Fruit fly (Drosophila melanogaster) whole organism, embryonic: ENCODE measurements around the gene gig.
A peak's percentile ranks its signal among the peaks of the same experiment; 100 is the strongest.

Experiments
- Ada2b ChIP-seq: fragments of 200-800 bp; sonication (Bioruptor generic); IDR thresholded peaks from 2 replicates; pipeline ENCODE4 v1.3.6; 2022; ENCODE audit warnings: missing biosample characterization, missing genetic modification characterization
- Aef1 ChIP-seq: fragments of 200-800 bp; sonication (Bioruptor generic); IDR thresholded peaks from 3 replicates; pipeline ENCODE4 v1.3.6; 2022; ENCODE audit warnings: missing biosample characterization, missing genetic modification characterization
- Asciz ChIP-seq: fragments of 200-800 bp; sonication (Bioruptor generic); optimal IDR thresholded peaks from 2 replicates; lab custom pipeline; 2017; ENCODE audit warnings: missing biosample characterization, mild to moderate bottlenecking, missing genetic modification characterization, missing genetic modification reagents
- CG10654 ChIP-seq: fragments of 200-800 bp; sonication (Bioruptor generic); optimal IDR thresholded peaks from 2 replicates; lab custom pipeline; 2016; ENCODE audit warnings: missing biosample characterization, missing genetic modification characterization
- CG13296 ChIP-seq: fragments of 200-800 bp; sonication (Bioruptor generic); optimal IDR thresholded peaks from 3 replicates; lab custom pipeline; 2018; ENCODE audit warnings: missing biosample characterization, mild to moderate bottlenecking, missing genetic modification characterization
- CG14050 ChIP-seq: fragments of 200-800 bp; sonication (Bioruptor generic); IDR thresholded peaks from 3 replicates; pipeline ENCODE4 v1.3.6; 2022; ENCODE audit warnings: missing biosample characterization, missing genetic modification characterization
- CG15011 ChIP-seq: fragments of 200-800 bp; sonication (Bioruptor generic); optimal IDR thresholded peaks from 3 replicates; lab custom pipeline; 2018; ENCODE audit warnings: missing biosample characterization, mild to moderate bottlenecking, missing genetic modification characterization
- CG16779 ChIP-seq: fragments of 200-800 bp; sonication (Bioruptor generic); IDR thresholded peaks from 2 replicates; pipeline ENCODE4 v1.3.6; 2022; ENCODE audit warnings: missing biosample characterization, missing genetic modification characterization
- CG16815 ChIP-seq: fragments of 200-800 bp; sonication (Bioruptor generic); optimal IDR thresholded peaks from 3 replicates; lab custom pipeline; 2017; ENCODE audit warnings: missing biosample characterization, mild to moderate bottlenecking, missing genetic modification characterization
- CG16863 ChIP-seq: fragments of 200-800 bp; sonication (Bioruptor generic); optimal IDR thresholded peaks from 3 replicates; lab custom pipeline; 2016; ENCODE audit warnings: missing biosample characterization, missing genetic modification characterization
- CG17568 ChIP-seq: fragments of 200-800 bp; sonication (Bioruptor generic); optimal IDR thresholded peaks from 2 replicates; lab custom pipeline; 2018; ENCODE audit warnings: missing biosample characterization, mild to moderate bottlenecking, missing genetic modification characterization, moderate library complexity
- CG17829 ChIP-seq: fragments of 200-800 bp; optimal IDR thresholded peaks from 2 replicates; lab custom pipeline; 2019; ENCODE audit warnings: missing biosample characterization, mild to moderate bottlenecking, missing genetic modification characterization, moderate library complexity
- CG18764 ChIP-seq: fragments of 200-800 bp; sonication (Bioruptor generic); optimal IDR thresholded peaks from 3 replicates; lab custom pipeline; 2016; ENCODE audit warnings: missing biosample characterization, missing genetic modification characterization
- CG32772 ChIP-seq: fragments of 200-800 bp; sonication (Bioruptor generic); IDR thresholded peaks from 2 replicates; pipeline ENCODE4 v1.3.6; 2022; ENCODE audit warnings: missing biosample characterization, missing genetic modification characterization
- CG34224 ChIP-seq: fragments of 200-800 bp; sonication (Bioruptor generic); IDR thresholded peaks from 3 replicates; pipeline ENCODE4 v1.3.6; 2022; ENCODE audit warnings: missing biosample characterization, missing genetic modification characterization; ENCODE audit not compliant: partially characterized antibody
- CG3838 ChIP-seq: fragments of 200-800 bp; sonication (Bioruptor generic); optimal IDR thresholded peaks from 3 replicates; lab custom pipeline; 2016; ENCODE audit warnings: missing biosample characterization, missing genetic modification characterization
- CG4617 ChIP-seq: fragments of 200-800 bp; sonication (Bioruptor generic); optimal IDR thresholded peaks from 3 replicates; lab custom pipeline; 2016; ENCODE audit warnings: missing biosample characterization, missing genetic modification characterization, borderline replicate concordance
- CG7357 ChIP-seq: fragments of 200-800 bp; sonication (Bioruptor generic); IDR thresholded peaks from 3 replicates; pipeline ENCODE4 v1.3.6; 2022; ENCODE audit warnings: missing biosample characterization, missing genetic modification characterization
- CG8281 ChIP-seq: fragments of 200-800 bp; sonication (Bioruptor generic); optimal IDR thresholded peaks from 2 replicates; lab custom pipeline; 2018; ENCODE audit warnings: missing biosample characterization, mild to moderate bottlenecking, missing genetic modification characterization, moderate library complexity
- CG8290 ChIP-seq, 3 experiments: fragments of 200-800 bp; sonication (Bioruptor generic); optimal IDR thresholded peaks; 2 replicates each; lab custom pipeline; 2016 to 2019; ENCODE audit warnings: missing biosample characterization in 3 of 3, missing genetic modification characterization in 3 of 3, mild to moderate bottlenecking in 2 of 3, moderate library complexity in 1 of 3
- CG9727 ChIP-seq: fragments of 200-800 bp; sonication (Bioruptor generic); optimal IDR thresholded peaks from 3 replicates; lab custom pipeline; 2017; ENCODE audit warnings: missing biosample characterization, mild to moderate bottlenecking, missing genetic modification characterization
- Chrac-16 ChIP-seq: fragments of 200-800 bp; sonication (Bioruptor generic); optimal IDR thresholded peaks from 3 replicates; lab custom pipeline; 2016; ENCODE audit warnings: missing biosample characterization, missing genetic modification characterization
- Dbx ChIP-seq: fragments of 200-800 bp; sonication (Bioruptor generic); IDR thresholded peaks from 3 replicates; pipeline ENCODE4 v1.3.6; 2022; ENCODE audit warnings: missing biosample characterization, missing genetic modification characterization
- Drgx ChIP-seq: fragments of 200-800 bp; sonication (Bioruptor generic); IDR thresholded peaks from 2 replicates; pipeline ENCODE4 v1.3.6; 2022; ENCODE audit warnings: missing biosample characterization, missing genetic modification characterization
- E2f1 ChIP-seq: fragments of 200-800 bp; sonication (Bioruptor generic); IDR thresholded peaks from 2 replicates; pipeline ENCODE4 v1.3.6; 2022; ENCODE audit warnings: missing biosample characterization, missing genetic modification characterization
- HLH3B ChIP-seq: fragments of 200-800 bp; sonication (Bioruptor generic); IDR thresholded peaks from 2 replicates; pipeline ENCODE4 v1.3.6; 2022; ENCODE audit warnings: missing biosample characterization, missing genetic modification characterization
- HmgD ChIP-seq: fragments of 200-800 bp; sonication (Bioruptor generic); optimal IDR thresholded peaks from 3 replicates; lab custom pipeline; 2016; ENCODE audit warnings: missing biosample characterization, missing genetic modification characterization
- Hr51 ChIP-seq, 2 experiments: fragments of 200-800 bp; sonication (Bioruptor generic); optimal IDR thresholded peaks; 2 replicates in 1 of 2; 3 replicates in 1 of 2; lab custom pipeline; 2016 to 2018; ENCODE audit warnings: missing biosample characterization in 2 of 2, missing genetic modification characterization in 2 of 2, mild to moderate bottlenecking in 1 of 2, moderate library complexity in 1 of 2
- Max ChIP-seq: fragments of 200-800 bp; sonication (Bioruptor generic); optimal IDR thresholded peaks from 2 replicates; lab custom pipeline; 2016; ENCODE audit warnings: missing biosample characterization, mild to moderate bottlenecking, missing genetic modification characterization
- Oaz ChIP-seq: fragments of 200-800 bp; sonication (Bioruptor generic); IDR thresholded peaks from 2 replicates; pipeline ENCODE4 v1.3.6; 2022; ENCODE audit warnings: missing biosample characterization, missing genetic modification characterization
- Ptx1 ChIP-seq: fragments of 200-800 bp; sonication (Bioruptor generic); IDR thresholded peaks from 2 replicates; pipeline ENCODE4 v1.3.6; 2022; ENCODE audit warnings: missing biosample characterization, missing genetic modification characterization
- Rfx ChIP-seq: fragments of 200-800 bp; sonication (Bioruptor generic); IDR thresholded peaks from 2 replicates; pipeline ENCODE4 v1.3.6; 2022; ENCODE audit warnings: missing biosample characterization, missing genetic modification characterization
- Sox102F ChIP-seq: fragments of 200-800 bp; sonication (Bioruptor generic); optimal IDR thresholded peaks from 2 replicates; lab custom pipeline; 2018; ENCODE audit warnings: missing biosample characterization, mild to moderate bottlenecking, missing genetic modification characterization, moderate library complexity
- Stat92E ChIP-seq, 3 experiments: fragments of >200 bp in 2 of 3; fragments of 200-800 bp in 1 of 3; sonication (Bioruptor generic) in 1 of 3; optimal IDR thresholded peaks; 2 replicates each; lab custom pipeline; 2017 to 2019; ENCODE audit warnings: missing biosample characterization in 3 of 3, missing genetic modification characterization in 3 of 3, mild to moderate bottlenecking in 1 of 3, moderate library complexity in 1 of 3
- az2 ChIP-seq: fragments of 200-800 bp; sonication (Bioruptor generic); optimal IDR thresholded peaks from 3 replicates; lab custom pipeline; 2016; ENCODE audit warnings: missing biosample characterization, missing genetic modification characterization
- crc ChIP-seq: fragments of 200-800 bp; sonication (Bioruptor generic); optimal IDR thresholded peaks from 2 replicates; lab custom pipeline; 2016; ENCODE audit warnings: missing biosample characterization, missing genetic modification characterization
- dm ChIP-seq: fragments of 200-800 bp; sonication (Bioruptor generic); optimal IDR thresholded peaks from 3 replicates; lab custom pipeline; 2016; ENCODE audit warnings: missing biosample characterization, missing genetic modification characterization
- dpn ChIP-seq, 2 experiments: fragments of 200-800 bp; sonication (Bioruptor generic); optimal IDR thresholded peaks; 3 replicates each; lab custom pipeline; 2016; ENCODE audit warnings: missing biosample characterization in 2 of 2, missing genetic modification characterization in 2 of 2
- dysf ChIP-seq: fragments of 200-800 bp; sonication (Bioruptor generic); IDR thresholded peaks from 3 replicates; pipeline ENCODE4 v1.3.6; 2022; ENCODE audit warnings: missing biosample characterization, missing genetic modification characterization
- eve ChIP-seq, 2 experiments: fragments of >200 bp; optimal IDR thresholded peaks; 2 replicates each; lab custom pipeline; 2017; ENCODE audit warnings: missing biosample characterization in 2 of 2, missing genetic modification characterization in 2 of 2
- gem ChIP-seq: fragments of 200-800 bp; sonication (Bioruptor generic); optimal IDR thresholded peaks from 2 replicates; lab custom pipeline; 2019; ENCODE audit warnings: missing biosample characterization, mild to moderate bottlenecking, missing genetic modification characterization, moderate library complexity
- gfzf ChIP-seq: fragments of 200-800 bp; sonication (Bioruptor generic); optimal IDR thresholded peaks from 2 replicates; lab custom pipeline; 2016; ENCODE audit warnings: missing biosample characterization, mild to moderate bottlenecking, missing genetic modification characterization, moderate library complexity
- grau ChIP-seq: fragments of 200-800 bp; optimal IDR thresholded peaks from 3 replicates; lab custom pipeline; 2019; ENCODE audit warnings: missing biosample characterization, mild to moderate bottlenecking, missing genetic modification characterization, moderate library complexity
- jumu ChIP-seq: fragments of 200-800 bp; sonication (Bioruptor generic); optimal IDR thresholded peaks from 3 replicates; lab custom pipeline; 2016; ENCODE audit warnings: missing biosample characterization, missing genetic modification characterization
- peb ChIP-seq: fragments of 200-800 bp; sonication (Bioruptor generic); IDR thresholded peaks from 2 replicates; pipeline ENCODE4 v1.3.6; 2022; ENCODE audit warnings: missing biosample characterization, missing genetic modification characterization
- pho ChIP-seq: fragments of 200-800 bp; sonication (Bioruptor generic); optimal IDR thresholded peaks from 2 replicates; lab custom pipeline; 2016; ENCODE audit warnings: missing biosample characterization, missing genetic modification characterization
- schlank ChIP-seq: fragments of 200-800 bp; sonication (Bioruptor generic); optimal IDR thresholded peaks from 2 replicates; lab custom pipeline; 2018; ENCODE audit warnings: missing biosample characterization, mild to moderate bottlenecking, missing genetic modification characterization
- sens ChIP-seq: fragments of 200-800 bp; sonication (Bioruptor generic); peaks from one replicate; lab custom pipeline; 2016; ENCODE audit warnings: missing biosample characterization, missing genetic modification characterization
- slbo ChIP-seq: fragments of 200-800 bp; sonication (Bioruptor generic); IDR thresholded peaks from 2 replicates; pipeline ENCODE4 v1.3.6; 2022; ENCODE audit warnings: missing biosample characterization, missing genetic modification characterization

gig gene

dm6 chr3L:20185206-20185868 lies 56.4 kb downstream of the gig start (continued):
- TF ChIP-seq dysf (GFP tag; lab: Robert Waterston, UW) (0 out of 3 replicates have a peak, but pooled peaks have one; percentile 42), CG9727 (GFP tag; lab: Kevin White, UChicago) (peak; percentile 70), Ptx1 (GFP tag; lab: Robert Waterston, UW) (peak; percentile 47; the same call in 1 of the 2 replicates), schlank (peak; percentile 10), gfzf (GFP tag; lab: Kevin White, UChicago) (no peak), CG16863 (peak; percentile 42), CG10654 (GFP tag; lab: Kevin White, UChicago) (no peak), az2 (GFP tag; lab: Kevin White, UChicago) (peak; percentile 40), Aef1 (GFP tag; lab: Robert Waterston, UW) (peak; percentile 56), Stat92E (GFP tag; optimal IDR thresholded peaks at IDR 0.05; lab: Kevin White, UChicago) (no peak), CG17829 (tag; lab: Kevin White, UChicago) (no peak), CG18764 (no peak), HmgD (GFP tag; lab: Kevin White, UChicago) (no peak), CG8290 (GFP tag; optimal IDR thresholded peaks at IDR 0.05; lab: Kevin White, UChicago) (no peak), CG8290 (tag; optimal IDR thresholded peaks at IDR 0.05; lab: Kevin White, UChicago) (peak in 1 of 2 experiments; percentile 51), CG8281 (tag; lab: Kevin White, UChicago) (no peak), peb (GFP tag; lab: Robert Waterston, UW) (no peak), Drgx (GFP tag; lab: Robert Waterston, UW) (no peak), Chrac-16 (GFP tag; lab: Kevin White, UChicago) (peak; percentile 61), CG16779 (GFP tag; lab: Robert Waterston, UW) (0 out of 2 replicates have a peak, but pooled peaks have one; percentile 40), CG15011 (GFP tag; lab: Kevin White, UChicago) (peak; percentile 22), Sox102F (GFP tag; lab: Kevin White, UChicago) (peak; percentile 68), CG7357 (GFP tag; lab: Robert Waterston, UW) (no peak), CG3838 (peak; percentile 8), Oaz (GFP tag; lab: Robert Waterston, UW) (peak; percentile 46; the same call in 1 of the 2 replicates), Dbx (GFP tag; lab: Robert Waterston, UW) (peak; percentile 60; the same call in 1 of the 3 replicates), CG16815 (GFP tag; lab: Kevin White, UChicago) (peak; percentile 45), dpn (GFP tag; optimal IDR thresholded peaks at IDR 0.05; lab: Kevin White, UChicago) (peak; percentile 22 to 59), sens (GFP tag; lab: Kevin White, UChicago) (peak; percentile 79), HLH3B (GFP tag; lab: Robert Waterston, UW) (peak; percentile 57; the same call in 1 of the 2 replicates), CG32772 (no peak), CG34224 (GFP tag; lab: Robert Waterston, UW) (no peak), Rfx (peak; percentile 32; the same call in 1 of the 2 replicates), Asciz (GFP tag; lab: Kevin White, UChicago) (no peak), grau (peak; percentile 82), CG14050 (GFP tag; lab: Robert Waterston, UW) (peak; percentile 32; the same call in 1 of the 3 replicates), CG17568 (peak; percentile 20), CG13296 (peak; percentile 45), E2f1 (GFP tag; lab: Robert Waterston, UW) (no peak), gem (peak; percentile 77), slbo (GFP tag; lab: Robert Waterston, UW) (peak; percentile 78), Ada2b (GFP tag; lab: Robert Waterston, UW) (no peak), jumu (no peak), Hr51 (GFP tag; optimal IDR thresholded peaks at IDR 0.05; lab: Kevin White, UChicago) (peak; percentile 64 to 80), pho (GFP tag; lab: Kevin White, UChicago) (peak; percentile 60), dm (no peak), Max (GFP tag; lab: Kevin White, UChicago) (peak; percentile 5), crc (GFP tag; lab: Kevin White, UChicago) (no peak), eve (GFP tag; optimal IDR thresholded peaks at IDR 0.05; lab: Kevin White, UChicago) (peak in 1 of 2 experiments; percentile 81), CG4617 (GFP tag; lab: Kevin White, UChicago) (peak; percentile 30)
